Worm (Caenorhabditis elegans) whole organism, mixed stage, embryonic: ENCODE measurements around the gene C29A12.6.

Experiments used
- blmp-1 ChIP-seq: fragments of 150-350 bp; optimal IDR thresholded peaks from 2 replicates; lab custom pipeline; 2014; ENCODE audit warnings: missing biosample characterization, missing genetic modification characterization
- elt-3 ChIP-seq: fragments of 150-350 bp; optimal IDR thresholded peaks from 2 replicates; lab custom pipeline; 2014; ENCODE audit warnings: missing biosample characterization, missing genetic modification characterization
- mls-2 ChIP-seq: sonication (generic microtip); optimal IDR thresholded peaks from 2 replicates; lab custom pipeline; 2016; ENCODE audit warnings: mild to moderate bottlenecking, missing genetic modification characterization, moderate library complexity, missing compliant biosample characterization
- nhr-12 ChIP-seq: fragments of 150-350 bp; optimal IDR thresholded peaks from 2 replicates; lab custom pipeline; 2014; ENCODE audit warnings: missing biosample characterization, missing genetic modification characterization
- nhr-237 ChIP-seq: fragments of 150-350 bp; optimal IDR thresholded peaks from 2 replicates; lab custom pipeline; 2014; ENCODE audit warnings: missing biosample characterization, missing genetic modification characterization
- pha-4 ChIP-seq: fragments of 150-350 bp; optimal IDR thresholded peaks from 2 replicates; lab custom pipeline; 2018; ENCODE audit warnings: missing biosample characterization, missing genetic modification reagents, missing genetic modification characterization
- snpc-4 ChIP-seq: fragments of 150-350 bp; optimal IDR thresholded peaks from 2 replicates; lab custom pipeline; 2014; ENCODE audit warnings: missing biosample characterization, missing genetic modification characterization
- unc-39 ChIP-seq: fragments of 150-350 bp; optimal IDR thresholded peaks from 2 replicates; lab custom pipeline; 2014; ENCODE audit warnings: missing biosample characterization, missing genetic modification characterization
- unc-62 ChIP-seq: fragments of 150-350 bp; optimal IDR thresholded peaks from 2 replicates; lab custom pipeline; 2014; ENCODE audit warnings: missing biosample characterization, missing genetic modification reagents, missing genetic modification characterization
- ztf-11 ChIP-seq: fragments of 150-350 bp; optimal IDR thresholded peaks from 2 replicates; lab custom pipeline; 2014; ENCODE audit warnings: missing biosample characterization, missing genetic modification characterization

ce11 chrV:10887564-10887963, 40.6 kb downstream of the C29A12.6 start:
- TF ChIP-seq nhr-237 (tag; lab: Kevin White, UChicago) = no peak
- TF ChIP-seq blmp-1 (tag; lab: Kevin White, UChicago) = no peak
- TF ChIP-seq nhr-12 (tag; lab: Kevin White, UChicago) = no peak
- no peak for TF ChIP-seq unc-62 (GFP tag; lab: Kevin White, UChicago)
- no peak for TF ChIP-seq unc-39
- TF ChIP-seq mls-2 (tag; lab: Kevin White, UChicago) = no peak
- no peak for TF ChIP-seq elt-3 (tag; lab: Kevin White, UChicago)
- no peak for TF ChIP-seq ztf-11 (tag; lab: Kevin White, UChicago)
- no peak for TF ChIP-seq pha-4 (tag; lab: Kevin White, UChicago)
- no peak for TF ChIP-seq snpc-4 (tag; lab: Kevin White, UChicago)
